Fruit fly (Drosophila melanogaster): ENCODE results near the gene Syp.

dm6 chr3R:20772543-20772942, 16.0 kb downstream of the Syp start, which contains the start of gene Takl1:
- TF ChIP-seq rn (GFP tag; IDR thresholded peaks at IDR 0.05) (no peak), CG8159 (tag; optimal IDR thresholded peaks at IDR 0.05) (no peak), CG15710 (tag; optimal IDR thresholded peaks at IDR 0.05) (no peak), gl (tag; optimal IDR thresholded peaks at IDR 0.05) (no peak), Ets98B (GFP tag; IDR thresholded peaks at IDR 0.05) (no peak)
